Worm (Caenorhabditis elegans): ENCODE results near the gene cin-4.

DNA sequence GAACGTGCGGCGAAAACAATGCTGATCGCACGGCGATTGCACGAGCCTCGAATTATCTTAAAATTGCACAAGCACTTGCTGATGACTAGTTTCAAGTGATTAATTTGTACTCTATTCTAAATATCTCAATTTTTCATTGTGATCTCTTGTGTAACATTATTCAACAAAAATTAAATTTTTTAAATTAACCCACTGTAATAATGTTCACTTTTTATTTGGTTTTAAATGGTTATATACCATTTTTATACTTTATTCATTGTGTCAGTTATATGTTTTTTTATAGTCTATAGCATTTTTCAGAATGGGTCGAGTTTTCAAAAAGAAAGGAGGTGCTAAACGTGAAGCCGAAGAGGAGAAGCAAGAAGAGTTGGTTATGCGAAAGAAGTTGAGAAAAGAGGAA lies 15.6 kb downstream of the cin-4 start, which contains the start of gene ZK1127.4:
- TF ChIP-seq mdl-1 (tag; optimal IDR thresholded peaks at IDR 0.05), result no peak
- no peak for TF ChIP-seq lin-29 (GFP tag; IDR thresholded peaks at IDR 0.05)
- TF ChIP-seq ceh-32 (tag; optimal IDR thresholded peaks at IDR 0.05; ENCODE audit: poor library complexity), result no peak

Measured in whole organism, L4 larva.